Worm (Caenorhabditis elegans) whole organism, young adult: ENCODE results near the gene C03C10.5.

ENCODE experiments used
- F37B4.10 ChIP-seq: fragments of 200-800 bp; sonication (Bioruptor generic); IDR thresholded peaks from 2 replicates; pipeline ENCODE4 v1.3.6; 2022; ENCODE audit warnings: missing genetic modification characterization, missing compliant biosample characterization
- aptf-3 ChIP-seq: fragments of 200-800 bp; sonication (Bioruptor generic); IDR thresholded peaks from 2 replicates; pipeline ENCODE4 v1.3.6; 2022; ENCODE audit warnings: missing genetic modification characterization, missing compliant biosample characterization
- athp-1 ChIP-seq: sonication (generic microtip); optimal IDR thresholded peaks from 2 replicates; lab custom pipeline; 2017; ENCODE audit warnings: mild to moderate bottlenecking, missing genetic modification characterization, missing compliant biosample characterization
- cebp-1 ChIP-seq, 2 experiments: fragments of 200-800 bp in 1 of 2; sonication (Bioruptor generic) in 1 of 2; sonication (generic microtip) in 1 of 2; IDR thresholded peaks in 1 of 2; optimal IDR thresholded peaks in 1 of 2; 2 replicates each; pipeline versions ENCODE4 v1.3.6 to Lab custom; 2017 to 2022; ENCODE audit warnings: missing compliant biosample characterization in 2 of 2, missing genetic modification characterization in 2 of 2, mild to moderate bottlenecking in 1 of 2, missing genetic modification reagents in 1 of 2, moderate library complexity in 1 of 2
- ceh-58 ChIP-seq: fragments of 200-800 bp; sonication (Bioruptor generic); IDR thresholded peaks from 2 replicates; pipeline ENCODE4 v1.3.6; 2022; ENCODE audit warnings: missing genetic modification characterization, missing compliant biosample characterization
- dpl-1 ChIP-seq: fragments of 150-350 bp; optimal IDR thresholded peaks from 2 replicates; lab custom pipeline; 2014; ENCODE audit warnings: missing biosample characterization, missing genetic modification reagents, missing genetic modification characterization
- madf-8 ChIP-seq: fragments of 200-800 bp; sonication (Bioruptor generic); conservative IDR thresholded peaks from 2 replicates; pipeline ENCODE4 v1.3.6; 2022; ENCODE audit warnings: missing genetic modification reagents, missing genetic modification characterization, missing compliant biosample characterization
- nhr-179 ChIP-seq: sonication (generic microtip); optimal IDR thresholded peaks from 2 replicates; lab custom pipeline; 2016; ENCODE audit warnings: mild to moderate bottlenecking, missing genetic modification characterization, missing compliant biosample characterization
- nhr-90 ChIP-seq: sonication (generic microtip); optimal IDR thresholded peaks from 2 replicates; lab custom pipeline; 2016; ENCODE audit warnings: missing genotype, mild to moderate bottlenecking, missing genetic modification characterization, missing compliant biosample characterization
- pha-4 ChIP-seq: fragments of 150-350 bp; sonication (generic microtip); optimal IDR thresholded peaks from 2 replicates; lab custom pipeline; 2014; ENCODE audit warnings: missing biosample characterization, missing genetic modification reagents, missing genetic modification characterization
- snpc-4 ChIP-seq, 5 experiments: fragments of 150-350 bp in 1 of 5; sonication (generic microtip) in 4 of 5; optimal IDR thresholded peaks; 2 replicates each; lab custom pipeline; 2014 to 2018; ENCODE audit warnings: missing genetic modification characterization in 5 of 5, missing biosample characterization in 3 of 5, antibody characterized with exemption in 2 of 5, mild to moderate bottlenecking in 2 of 5, missing compliant biosample characterization in 2 of 5, missing genotype in 2 of 5, moderate library complexity in 2 of 5, missing genetic modification reagents in 1 of 5
- somi-1 ChIP-seq: fragments of 200-800 bp; sonication (Bioruptor generic); optimal IDR thresholded peaks from 2 replicates; lab custom pipeline; 2018; ENCODE audit warnings: mild to moderate bottlenecking, missing genetic modification characterization, missing compliant biosample characterization
- xnd-1 ChIP-seq: sonication (generic microtip); optimal IDR thresholded peaks from 2 replicates; lab custom pipeline; 2016; ENCODE audit warnings: missing genotype, missing genetic modification reagents, missing genetic modification characterization, missing compliant biosample characterization

DNA sequence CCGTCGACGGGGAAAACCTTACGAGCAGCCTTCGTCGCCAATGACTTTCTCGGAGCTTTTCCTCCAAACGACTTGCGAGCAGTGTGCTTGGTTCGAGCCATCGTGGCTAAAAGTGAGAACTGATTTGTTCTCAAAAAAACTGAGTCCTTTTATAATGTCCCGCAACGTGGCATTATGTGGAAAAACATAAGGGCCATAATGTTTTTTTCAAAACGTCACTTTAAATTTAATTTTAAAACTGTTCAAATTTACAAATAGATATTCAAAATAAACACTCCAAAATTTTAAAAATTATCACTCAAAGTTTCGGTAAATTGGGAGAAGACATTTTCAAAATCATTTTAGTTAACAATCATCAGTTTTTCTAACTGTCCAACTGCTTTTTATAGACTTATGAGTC, 31.9 kb downstream of the C03C10.5 start, which contains the start of gene his-70:
- TF ChIP-seq aptf-3 (no peak), snpc-4 (GFP tag; optimal IDR thresholded peaks at IDR 0.05; lab: Kevin White, UChicago) (no peak), snpc-4 (tag; optimal IDR thresholded peaks at IDR 0.05; lab: Kevin White, UChicago) (no peak), madf-8 (GFP tag; lab: Robert Waterston, UW) (no peak), ceh-58 (no peak), xnd-1 (tag; lab: Kevin White, UChicago) (no peak), pha-4 (tag; lab: Kevin White, UChicago) (no peak), nhr-179 (tag; lab: Kevin White, UChicago) (no peak), nhr-90 (tag; lab: Kevin White, UChicago) (no peak), athp-1 (tag; lab: Kevin White, UChicago) (no peak), dpl-1 (GFP tag; lab: Kevin White, UChicago) (no peak), F37B4.10 (GFP tag; lab: Robert Waterston, UW) (no peak), cebp-1 (GFP tag; IDR thresholded peaks at IDR 0.05; lab: Robert Waterston, UW) (no peak), cebp-1 (tag; optimal IDR thresholded peaks at IDR 0.05; lab: Kevin White, UChicago) (no peak), somi-1 (no peak)
